Worm (Caenorhabditis elegans): Measurements from ENCODE around the gene fbxb-3.

- TF ChIP-seq snpc-4 (tag; optimal IDR thresholded peaks at IDR 0.05) (no peak), nhr-12 (tag; optimal IDR thresholded peaks at IDR 0.05) (no peak), nhr-77 (tag; optimal IDR thresholded peaks at IDR 0.05) (no peak), Y55F3AM.14 (GFP tag; optimal IDR thresholded peaks at IDR 0.05) (no peak)
Observed at ce11 chrIV:11854777-11855176, 16.0 kb downstream of the fbxb-3 start, which contains the start of gene tag-30.
